Worm (Caenorhabditis elegans) whole organism, young adult: ENCODE data around the gene syf-2.

ENCODE experiments used
- B0019.2 ChIP-seq: fragments of 200-800 bp; sonication (Bioruptor generic); conservative IDR thresholded peaks from 2 replicates; pipeline ENCODE4 v1.3.6; 2022; ENCODE audit warnings: missing genetic modification reagents, missing genetic modification characterization, missing compliant biosample characterization
- B0035.1 ChIP-seq: sonication (generic microtip); optimal IDR thresholded peaks from 2 replicates; lab custom pipeline; 2016; ENCODE audit warnings: missing genetic modification characterization, mild to moderate bottlenecking, missing compliant biosample characterization, missing genotype, missing genetic modification reagents
- F49E8.2 ChIP-seq: sonication (generic microtip); optimal IDR thresholded peaks from 3 replicates; lab custom pipeline; 2017; ENCODE audit warnings: missing genetic modification characterization, mild to moderate bottlenecking, missing compliant biosample characterization, antibody characterized with exemption, moderate library complexity; ENCODE audit not compliant: insufficient read depth
- K12H6.12 ChIP-seq: fragments of 200-800 bp; sonication (Bioruptor generic); optimal IDR thresholded peaks from 2 replicates; lab custom pipeline; 2018; ENCODE audit warnings: mild to moderate bottlenecking, missing genetic modification characterization, missing compliant biosample characterization
- T26A5.8 ChIP-seq: sonication (generic microtip); optimal IDR thresholded peaks from 2 replicates; lab custom pipeline; 2016; ENCODE audit warnings: missing genetic modification characterization, missing compliant biosample characterization
- Y56A3A.18 ChIP-seq: fragments of 200-800 bp; sonication (Bioruptor generic); IDR thresholded peaks from 2 replicates; pipeline ENCODE4 v1.3.6; 2022; ENCODE audit warnings: missing genetic modification reagents, missing genetic modification characterization, missing compliant biosample characterization
- Y67H2A.10 ChIP-seq: fragments of 200-800 bp; sonication (Bioruptor generic); conservative IDR thresholded peaks from 2 replicates; pipeline ENCODE4 v1.3.6; 2022; ENCODE audit warnings: missing genetic modification reagents, missing genetic modification characterization, missing compliant biosample characterization
- aptf-3 ChIP-seq: fragments of 200-800 bp; sonication (Bioruptor generic); IDR thresholded peaks from 2 replicates; pipeline ENCODE4 v1.3.6; 2022; ENCODE audit warnings: missing genetic modification characterization, missing compliant biosample characterization
- atf-7 ChIP-seq: sonication (generic microtip); optimal IDR thresholded peaks from 2 replicates; lab custom pipeline; 2017; ENCODE audit warnings: mild to moderate bottlenecking, missing genetic modification characterization, missing compliant biosample characterization
- attf-3 ChIP-seq: fragments of 200-800 bp; sonication (Bioruptor generic); conservative IDR thresholded peaks from 2 replicates; pipeline ENCODE4 v1.3.6; 2022; ENCODE audit warnings: missing genetic modification reagents, missing genetic modification characterization, missing compliant biosample characterization
- attf-5 ChIP-seq: fragments of 200-800 bp; sonication (Bioruptor generic); optimal IDR thresholded peaks from 2 replicates; lab custom pipeline; 2018; ENCODE audit warnings: mild to moderate bottlenecking, missing genetic modification characterization, missing compliant biosample characterization
- cebp-1 ChIP-seq, 2 experiments: fragments of 200-800 bp in 1 of 2; sonication (Bioruptor generic) in 1 of 2; sonication (generic microtip) in 1 of 2; IDR thresholded peaks in 1 of 2; optimal IDR thresholded peaks in 1 of 2; 2 replicates each; pipeline versions ENCODE4 v1.3.6 to Lab custom; 2017 to 2022; ENCODE audit warnings: missing compliant biosample characterization in 2 of 2, missing genetic modification characterization in 2 of 2, mild to moderate bottlenecking in 1 of 2, missing genetic modification reagents in 1 of 2, moderate library complexity in 1 of 2
- cebp-2 ChIP-seq: fragments of 200-800 bp; sonication (Bioruptor generic); IDR thresholded peaks from 2 replicates; pipeline ENCODE4 v1.3.6; 2022; ENCODE audit warnings: missing genetic modification characterization, missing compliant biosample characterization
- ceh-40 ChIP-seq: fragments of 200-800 bp; sonication (Bioruptor generic); IDR thresholded peaks from 2 replicates; pipeline ENCODE4 v1.3.6; 2022; ENCODE audit warnings: missing genetic modification characterization, missing compliant biosample characterization
- ceh-58 ChIP-seq: fragments of 200-800 bp; sonication (Bioruptor generic); IDR thresholded peaks from 2 replicates; pipeline ENCODE4 v1.3.6; 2022; ENCODE audit warnings: missing genetic modification characterization, missing compliant biosample characterization
- ceh-79 ChIP-seq: sonication (generic microtip); optimal IDR thresholded peaks from 2 replicates; lab custom pipeline; 2017; ENCODE audit warnings: mild to moderate bottlenecking, missing genetic modification characterization, missing compliant biosample characterization
- chd-7 ChIP-seq: sonication (generic microtip); optimal IDR thresholded peaks from 2 replicates; lab custom pipeline; 2016; ENCODE audit warnings: mild to moderate bottlenecking, missing genetic modification characterization, moderate library complexity, missing compliant biosample characterization
- dox-1 ChIP-seq: fragments of 200-800 bp; sonication (Bioruptor generic); IDR thresholded peaks from 2 replicates; pipeline ENCODE4 v1.3.6; 2022; ENCODE audit warnings: missing genetic modification reagents, missing genetic modification characterization, missing compliant biosample characterization
- efl-1 ChIP-seq: fragments of 150-350 bp; optimal IDR thresholded peaks from 2 replicates; lab custom pipeline; 2014; ENCODE audit warnings: missing biosample characterization, missing genetic modification reagents, missing genetic modification characterization
- ekl-4 ChIP-seq: fragments of 200-800 bp; sonication (Bioruptor generic); IDR thresholded peaks from 2 replicates; pipeline ENCODE4 v1.3.6; 2022; ENCODE audit warnings: missing genetic modification reagents, missing genetic modification characterization, missing compliant biosample characterization
- ets-4 ChIP-seq: fragments of 200-800 bp; sonication (Bioruptor generic); optimal IDR thresholded peaks from 2 replicates; lab custom pipeline; 2018; ENCODE audit warnings: mild to moderate bottlenecking, missing genetic modification characterization, missing compliant biosample characterization
- hlh-12 ChIP-seq: sonication (generic microtip); optimal IDR thresholded peaks from 2 replicates; lab custom pipeline; 2016; ENCODE audit warnings: missing genetic modification characterization, missing compliant biosample characterization
- hmg-1.2 ChIP-seq: fragments of 200-800 bp; sonication (Bioruptor generic); IDR thresholded peaks from 2 replicates; pipeline ENCODE4 v1.3.6; 2022; ENCODE audit warnings: missing genetic modification reagents, missing genetic modification characterization, missing compliant biosample characterization
- let-526 ChIP-seq: fragments of 200-800 bp; sonication (Bioruptor generic); IDR thresholded peaks from 2 replicates; pipeline ENCODE4 v1.3.6; 2022; ENCODE audit warnings: missing genetic modification reagents, missing genetic modification characterization, missing compliant biosample characterization
- let-607 ChIP-seq, 2 experiments: fragments of 200-800 bp in 1 of 2; sonication (Bioruptor generic) in 1 of 2; sonication (generic microtip) in 1 of 2; optimal IDR thresholded peaks; 2 replicates each; lab custom pipeline; 2016 to 2018; ENCODE audit warnings: mild to moderate bottlenecking in 2 of 2, missing compliant biosample characterization in 2 of 2, missing genetic modification characterization in 2 of 2, moderate library complexity in 2 of 2, missing genotype in 1 of 2
- lin-35 ChIP-seq, 3 experiments: fragments of 150-350 bp in 2 of 3; sonication (generic microtip) in 1 of 3; optimal IDR thresholded peaks; 2 replicates each; lab custom pipeline; 2014 to 2018; ENCODE audit warnings: missing biosample characterization in 3 of 3, missing genetic modification characterization in 3 of 3, missing genetic modification reagents in 3 of 3
- lin-54 ChIP-seq: fragments of 200-800 bp; sonication (Bioruptor generic); optimal IDR thresholded peaks from 2 replicates; lab custom pipeline; 2018; ENCODE audit warnings: mild to moderate bottlenecking, missing genetic modification characterization, missing compliant biosample characterization
- lsl-1 ChIP-seq: fragments of 200-800 bp; sonication (Bioruptor generic); optimal IDR thresholded peaks from 2 replicates; lab custom pipeline; 2018; ENCODE audit warnings: mild to moderate bottlenecking, missing genetic modification characterization, moderate library complexity, missing compliant biosample characterization
- mxl-1 ChIP-seq: sonication (generic microtip); optimal IDR thresholded peaks from 2 replicates; lab custom pipeline; 2016; ENCODE audit warnings: missing genetic modification characterization, missing compliant biosample characterization
- nfyb-1 ChIP-seq: fragments of 200-800 bp; sonication (Bioruptor generic); IDR thresholded peaks from 2 replicates; pipeline ENCODE4 v1.3.6; 2022; ENCODE audit warnings: missing genetic modification reagents, missing genetic modification characterization, missing compliant biosample characterization
- nhr-80 ChIP-seq: sonication (generic microtip); optimal IDR thresholded peaks from 2 replicates; lab custom pipeline; 2016; ENCODE audit warnings: missing genetic modification characterization, missing compliant biosample characterization
- pbrm-1 ChIP-seq: fragments of 200-800 bp; sonication (Bioruptor generic); IDR thresholded peaks from 2 replicates; pipeline ENCODE4 v1.3.6; 2022; ENCODE audit warnings: missing genetic modification reagents, missing genetic modification characterization, missing compliant biosample characterization
- pha-4 ChIP-seq: fragments of 150-350 bp; sonication (generic microtip); optimal IDR thresholded peaks from 2 replicates; lab custom pipeline; 2014; ENCODE audit warnings: missing biosample characterization, missing genetic modification reagents, missing genetic modification characterization
- rec-8 ChIP-seq, 2 experiments: sonication (generic microtip); optimal IDR thresholded peaks; 2 replicates each; lab custom pipeline; 2016; ENCODE audit warnings: mild to moderate bottlenecking in 2 of 2, missing genetic modification characterization in 2 of 2, missing genetic modification reagents in 2 of 2, missing genotype in 2 of 2, missing biosample characterization in 1 of 2, missing compliant biosample characterization in 1 of 2, moderate library complexity in 1 of 2
- rpc-1 ChIP-seq, 2 experiments: fragments of 150-350 bp in 1 of 2; sonication (generic microtip) in 1 of 2; optimal IDR thresholded peaks; 2 replicates each; lab custom pipeline; 2014 to 2018; ENCODE audit warnings: missing biosample characterization in 1 of 2, missing genetic modification characterization in 1 of 2, missing genetic modification reagents in 1 of 2, missing genotype in 1 of 2
- sea-2 ChIP-seq: fragments of 200-800 bp; sonication (Bioruptor generic); IDR thresholded peaks from 2 replicates; pipeline ENCODE4 v1.3.6; 2022; ENCODE audit warnings: missing genetic modification characterization, missing compliant biosample characterization
- somi-1 ChIP-seq: fragments of 200-800 bp; sonication (Bioruptor generic); optimal IDR thresholded peaks from 2 replicates; lab custom pipeline; 2018; ENCODE audit warnings: mild to moderate bottlenecking, missing genetic modification characterization, missing compliant biosample characterization
- unc-62 ChIP-seq: fragments of 150-350 bp; optimal IDR thresholded peaks from 2 replicates; lab custom pipeline; 2014; ENCODE audit warnings: missing biosample characterization, missing genetic modification reagents, missing genetic modification characterization
- zfh-2 ChIP-seq: fragments of 200-800 bp; sonication (Bioruptor generic); conservative IDR thresholded peaks from 2 replicates; pipeline ENCODE4 v1.3.6; 2022; ENCODE audit warnings: missing genetic modification reagents, missing genetic modification characterization, missing compliant biosample characterization
- zim-3 ChIP-seq: sonication (generic microtip); optimal IDR thresholded peaks from 2 replicates; lab custom pipeline; 2017; ENCODE audit warnings: mild to moderate bottlenecking, missing genetic modification characterization, moderate library complexity, missing compliant biosample characterization
- ztf-18 ChIP-seq: sonication (generic microtip); optimal IDR thresholded peaks from 2 replicates; lab custom pipeline; 2016; ENCODE audit warnings: missing genotype, mild to moderate bottlenecking, missing genetic modification characterization, missing compliant biosample characterization
- ztf-25 ChIP-seq: fragments of 200-800 bp; sonication (Bioruptor generic); IDR thresholded peaks from 2 replicates; pipeline ENCODE4 v1.3.6; 2022; ENCODE audit warnings: missing genetic modification reagents, missing genetic modification characterization, missing compliant biosample characterization
- ztf-26 ChIP-seq: sonication (generic microtip); optimal IDR thresholded peaks from 2 replicates; lab custom pipeline; 2017; ENCODE audit warnings: missing genetic modification characterization, missing compliant biosample characterization

syf-2 gene

DNA sequence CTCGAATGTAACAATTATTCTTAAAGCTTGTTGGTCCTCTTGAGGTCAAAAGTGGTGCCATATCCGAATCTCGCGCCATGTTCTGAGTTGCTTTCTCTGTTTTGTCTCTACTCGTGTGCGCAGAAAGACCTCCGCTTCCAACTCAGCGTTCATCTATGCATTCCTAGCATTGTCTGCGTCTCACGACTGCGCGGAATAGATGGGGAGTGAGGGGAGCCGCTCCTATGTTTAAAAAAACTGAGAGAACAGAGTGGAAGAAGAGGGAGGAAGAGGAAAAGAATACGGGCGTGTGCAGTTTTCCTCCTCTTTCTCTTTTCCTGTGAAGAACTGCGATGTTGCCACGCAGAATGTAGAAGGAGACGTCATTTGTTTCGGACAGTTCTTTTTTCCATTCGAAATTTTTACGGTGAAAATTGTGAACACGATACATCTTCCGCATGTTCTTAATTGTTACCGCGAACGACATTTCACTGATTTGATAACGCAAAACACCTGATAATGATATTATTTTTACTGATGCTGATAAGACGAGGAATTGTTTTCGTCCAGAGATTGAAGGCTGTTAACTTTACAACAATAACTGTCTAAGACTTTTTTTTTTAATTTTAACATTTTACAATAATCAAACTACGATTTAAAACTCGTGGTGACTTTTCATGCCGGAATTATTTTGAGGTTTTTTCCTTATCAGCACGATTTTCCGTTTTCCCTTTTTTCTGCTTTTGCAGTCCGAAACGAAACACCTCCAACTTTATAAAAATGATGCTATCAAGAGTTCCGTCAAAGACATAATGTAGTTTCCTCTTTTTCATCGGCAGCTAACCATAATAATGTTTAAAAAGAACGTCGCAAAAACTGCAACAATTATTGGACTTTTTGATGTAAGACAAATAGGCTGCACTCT lies 5.0 kb upstream of the syf-2 start (continued):
- TF ChIP-seq B0019.2 (GFP tag; lab: Robert Waterston, UW) (no peak), cebp-2 (GFP tag; lab: Robert Waterston, UW) (no peak), efl-1 (GFP tag; lab: Kevin White, UChicago) (no peak), chd-7 (peak; percentile 47), ceh-58 (GFP tag; lab: Robert Waterston, UW) (no peak), unc-62 (peak; percentile 2), attf-5 (peak; percentile 47), ztf-25 (GFP tag; lab: Robert Waterston, UW) (no peak), rpc-1 (optimal IDR thresholded peaks at IDR 0.05; lab: Kevin White, UChicago) (no peak), rpc-1 (tag; optimal IDR thresholded peaks at IDR 0.05; lab: Kevin White, UChicago) (no peak), aptf-3 (no peak), cebp-1 (GFP tag; IDR thresholded peaks at IDR 0.05; lab: Robert Waterston, UW) (no peak), cebp-1 (tag; optimal IDR thresholded peaks at IDR 0.05; lab: Kevin White, UChicago) (peak; percentile 49), attf-3 (GFP tag; lab: Robert Waterston, UW) (no peak), T26A5.8 (tag; lab: Kevin White, UChicago) (no peak), zfh-2 (GFP tag; lab: Robert Waterston, UW) (peak; percentile 78), hlh-12 (tag; lab: Kevin White, UChicago) (no peak), let-607 (tag; optimal IDR thresholded peaks at IDR 0.05; lab: Kevin White, UChicago) (peak; percentile 96 to 97), ceh-40 (GFP tag; lab: Robert Waterston, UW) (no peak), ets-4 (GFP tag; lab: Kevin White, UChicago) (no peak), Y67H2A.10 (GFP tag; lab: Robert Waterston, UW) (no peak), hmg-1.2 (peak; percentile 39; the same call in 1 of the 2 replicates), mxl-1 (tag; lab: Kevin White, UChicago) (no peak), ztf-26 (tag; lab: Kevin White, UChicago) (no peak), F49E8.2 (no peak), atf-7 (tag; lab: Kevin White, UChicago) (no peak), let-526 (GFP tag; lab: Robert Waterston, UW) (no peak), zim-3 (no peak), pbrm-1 (GFP tag; lab: Robert Waterston, UW) (no peak), B0035.1 (tag; lab: Kevin White, UChicago) (no peak), rec-8 (tag; optimal IDR thresholded peaks at IDR 0.05; lab: Kevin White, UChicago) (no peak), nfyb-1 (GFP tag; lab: Robert Waterston, UW) (0 out of 2 replicates have a peak, but pooled peaks have one; percentile 11), nhr-80 (tag; lab: Kevin White, UChicago) (peak; percentile 83), K12H6.12 (tag; lab: Kevin White, UChicago) (peak; percentile 43), lin-54 (no peak), somi-1 (peak; percentile 4)

ce11 chrIII:7165816-7166229 lies 3.9 kb upstream of the syf-2 start:
- TF ChIP-seq attf-5 (peak; percentile 92), ets-4 (GFP tag; lab: Kevin White, UChicago) (peak; percentile 87), ztf-18 (peak; percentile 54), K12H6.12 (tag; lab: Kevin White, UChicago) (peak; percentile 27), nfyb-1 (GFP tag; lab: Robert Waterston, UW) (0 out of 2 replicates have a peak, but pooled peaks have one; percentile 55), ekl-4 (GFP tag; lab: Robert Waterston, UW) (no peak), nhr-80 (tag; lab: Kevin White, UChicago) (peak; percentile 98), efl-1 (GFP tag; lab: Kevin White, UChicago) (peak; percentile 1), sea-2 (no peak), lin-35 (GFP tag; optimal IDR thresholded peaks at IDR 0.05; lab: Kevin White, UChicago) (peak in 1 of 3 experiments; percentile 54), dox-1 (peak; percentile 65), lin-54 (peak; percentile 61), unc-62 (no peak), let-526 (GFP tag; lab: Robert Waterston, UW) (no peak), atf-7 (tag; lab: Kevin White, UChicago) (peak; percentile 42), pha-4 (tag; lab: Kevin White, UChicago) (peak; percentile 73), Y56A3A.18 (GFP tag; lab: Robert Waterston, UW) (no peak), lsl-1 (no peak), cebp-1 (GFP tag; IDR thresholded peaks at IDR 0.05; lab: Robert Waterston, UW) (peak; percentile 97), cebp-1 (tag; optimal IDR thresholded peaks at IDR 0.05; lab: Kevin White, UChicago) (peak; percentile 99), ceh-79 (tag; lab: Kevin White, UChicago) (no peak), let-607 (tag; optimal IDR thresholded peaks at IDR 0.05; lab: Kevin White, UChicago) (peak; percentile 68 to 75)
